Fruit fly (Drosophila melanogaster): ENCODE results near the gene CG44094.

Gene CG44094

dm6 chr3R:14562040-14562439 is 14.4 kb downstream of the CG44094 start, which contains the start of gene CG14851:
CG14851 (plus strand) TSS chr3R:14562340.
- TF ChIP-seq brk (GFP tag; optimal IDR thresholded peaks at IDR 0.05) (no peak), CG9705 (GFP tag; optimal IDR thresholded peaks at IDR 0.05) (no peak), HLH106 (tag; optimal IDR thresholded peaks at IDR 0.05) (no peak), CG32264 (GFP tag; optimal IDR thresholded peaks at IDR 0.05) (no peak), woc (GFP tag; optimal IDR thresholded peaks at IDR 0.05) (no peak), Mio (GFP tag; optimal IDR thresholded peaks at IDR 0.05) (no peak)

- no peak for TF ChIP-seq sv (GFP tag; optimal IDR thresholded peaks at IDR 0.05)
- no peak for TF ChIP-seq Dif (GFP tag; optimal IDR thresholded peaks at IDR 0.05; ENCODE audit: partially characterized antibody)
- TF ChIP-seq Abd-B (GFP tag; optimal IDR thresholded peaks at IDR 0.05): no peak
- no peak for TF ChIP-seq CrebA (GFP tag; optimal IDR thresholded peaks at IDR 0.05; ENCODE audit: borderline replicate concordance)
- no peak for TF ChIP-seq Dfd (GFP tag; optimal IDR thresholded peaks at IDR 0.05)
- no peak for TF ChIP-seq Sp1 (GFP tag; optimal IDR thresholded peaks at IDR 0.05)
- no peak for TF ChIP-seq CG32264 (GFP tag; optimal IDR thresholded peaks at IDR 0.05)
- TF ChIP-seq tai (GFP tag; optimal IDR thresholded peaks at IDR 0.05): no peak
- TF ChIP-seq pan (optimal IDR thresholded peaks at IDR 0.05): no peak
- TF ChIP-seq jim (GFP tag; optimal IDR thresholded peaks at IDR 0.05): no peak
- no peak for TF ChIP-seq OdsH (GFP tag; optimal IDR thresholded peaks at IDR 0.05)
- TF ChIP-seq CG9705 (GFP tag; optimal IDR thresholded peaks at IDR 0.05): no peak
- TF ChIP-seq Rel (GFP tag; optimal IDR thresholded peaks at IDR 0.05): no peak
- TF ChIP-seq Rel (tag; optimal IDR thresholded peaks at IDR 0.05): no peak
- no peak for TF ChIP-seq foxo (GFP tag; optimal IDR thresholded peaks at IDR 0.05)
These were observed 15.8 kb downstream of the CG44094 start, which contains the start of gene Jig for dm6 chr3R:14560635-14561034. Jig (plus strand) TSS chr3R:14560935.

- TF ChIP-seq Jra (GFP tag; optimal IDR thresholded peaks at IDR 0.05): no peak
- TF ChIP-seq N (GFP tag; optimal IDR thresholded peaks at IDR 0.05): no peak
These were observed 16.5 kb downstream of the CG44094 start, which contains the start of gene CG14854 for dm6 chr3R:14559954-14560353. CG14854 (minus strand) TSS chr3R:14560054.

dm6 chr3R:14558383-14558883 is 18.0 kb downstream of the CG44094 start:
- TF ChIP-seq foxo (GFP tag; optimal IDR thresholded peaks at IDR 0.05): peak in 1 of 2 experiments; percentile 57
- no peak for TF ChIP-seq Rel (GFP tag; optimal IDR thresholded peaks at IDR 0.05)
- TF ChIP-seq Rel (tag; optimal IDR thresholded peaks at IDR 0.05): no peak
- peak; percentile 10 for TF ChIP-seq ey (GFP tag; optimal IDR thresholded peaks at IDR 0.05)
- no peak for TF ChIP-seq Hr83 (GFP tag; optimal IDR thresholded peaks at IDR 0.05; ENCODE audit: poor library complexity, severe bottlenecking)
- TF ChIP-seq h (GFP tag; optimal IDR thresholded peaks at IDR 0.05): peak; percentile 42
- no peak for TF ChIP-seq dl (GFP tag; optimal IDR thresholded peaks at IDR 0.05; ENCODE audit: insufficient read depth in 1 of 2, partially characterized antibody in 2 of 2)
- TF ChIP-seq dmrt93B (GFP tag; optimal IDR thresholded peaks at IDR 0.05): peak; percentile 24
- no peak for TF ChIP-seq usp (GFP tag; optimal IDR thresholded peaks at IDR 0.05)
- TF ChIP-seq Sp1 (GFP tag; optimal IDR thresholded peaks at IDR 0.05): peak; percentile 43
- TF ChIP-seq fru (GFP tag; optimal IDR thresholded peaks at IDR 0.05): peak; percentile 46
- TF ChIP-seq sage (GFP tag; optimal IDR thresholded peaks at IDR 0.05): no peak
- no peak for TF ChIP-seq woc (GFP tag; optimal IDR thresholded peaks at IDR 0.05)
- TF ChIP-seq OdsH (GFP tag; optimal IDR thresholded peaks at IDR 0.05): peak; percentile 29
- TF ChIP-seq br (GFP tag; optimal IDR thresholded peaks at IDR 0.05): peak; percentile 43
- peak; percentile 11 for TF ChIP-seq CG9705 (GFP tag; optimal IDR thresholded peaks at IDR 0.05)
- no peak for TF ChIP-seq psq (GFP tag; optimal IDR thresholded peaks at IDR 0.05)
- TF ChIP-seq Hr78 (GFP tag; optimal IDR thresholded peaks at IDR 0.05): no peak
- peak; percentile 32 for TF ChIP-seq rgr (GFP tag; optimal IDR thresholded peaks at IDR 0.05)
- TF ChIP-seq N (GFP tag; optimal IDR thresholded peaks at IDR 0.05): no peak
- TF ChIP-seq dsf (GFP tag; optimal IDR thresholded peaks at IDR 0.05; ENCODE audit: borderline replicate concordance): no peak
- peak; percentile 85 for TF ChIP-seq sv (GFP tag; optimal IDR thresholded peaks at IDR 0.05)
